Worm (Caenorhabditis elegans): ENCODE results near the gene ets-6.

ce11 chrV:7562947-7563346 is 17.4 kb downstream of the ets-6 start, which contains the start of gene F19F10.1:
- TF ChIP-seq scrt-1 (GFP tag; IDR thresholded peaks at IDR 0.05) (no peak), flt-1 (GFP tag; IDR thresholded peaks at IDR 0.05) (no peak)
